Fruit fly (Drosophila melanogaster) whole organism, embryonic: ENCODE measurements around the gene GstT4.

ENCODE experiments used
- Antp ChIP-seq: fragments of 200-800 bp; sonication (Bioruptor generic); optimal IDR thresholded peaks from 3 replicates; lab custom pipeline; 2016; ENCODE audit warnings: missing biosample characterization, missing genetic modification characterization
- Atf6 ChIP-seq: fragments of 200-800 bp; sonication (Bioruptor generic); IDR thresholded peaks from 2 replicates; pipeline ENCODE4 v1.3.6; 2022; ENCODE audit warnings: missing biosample characterization, missing genetic modification characterization
- BtbVII ChIP-seq: fragments of 200-800 bp; sonication (Bioruptor generic); optimal IDR thresholded peaks from 3 replicates; lab custom pipeline; 2017; ENCODE audit warnings: missing biosample characterization, mild to moderate bottlenecking, missing genetic modification characterization
- CG10147 ChIP-seq: fragments of 200-800 bp; sonication (Bioruptor generic); optimal IDR thresholded peaks from 2 replicates; lab custom pipeline; 2019; ENCODE audit warnings: missing biosample characterization, mild to moderate bottlenecking, missing genetic modification characterization, moderate library complexity
- CG10959 ChIP-seq: fragments of 200-800 bp; sonication (Bioruptor generic); IDR thresholded peaks from 2 replicates; pipeline ENCODE4 v1.3.6; 2022; ENCODE audit warnings: missing biosample characterization, missing genetic modification characterization
- CG12299 ChIP-seq: fragments of 200-800 bp; sonication (Bioruptor generic); optimal IDR thresholded peaks from 2 replicates; lab custom pipeline; 2018; ENCODE audit warnings: missing biosample characterization, mild to moderate bottlenecking, missing genetic modification characterization
- CG13296 ChIP-seq: fragments of 200-800 bp; sonication (Bioruptor generic); optimal IDR thresholded peaks from 3 replicates; lab custom pipeline; 2018; ENCODE audit warnings: missing biosample characterization, mild to moderate bottlenecking, missing genetic modification characterization
- CG14965 ChIP-seq: fragments of 200-800 bp; sonication (Bioruptor generic); optimal IDR thresholded peaks from 2 replicates; lab custom pipeline; 2016; ENCODE audit warnings: missing biosample characterization, missing genetic modification characterization, borderline replicate concordance
- CG15601 ChIP-seq: fragments of 200-800 bp; sonication (Bioruptor generic); optimal IDR thresholded peaks from 3 replicates; lab custom pipeline; 2019; ENCODE audit warnings: missing biosample characterization, mild to moderate bottlenecking, missing genetic modification characterization, moderate library complexity
- CG16813 ChIP-seq: fragments of 200-800 bp; sonication (Bioruptor generic); IDR thresholded peaks from 3 replicates; pipeline ENCODE4 v1.3.6; 2022; ENCODE audit warnings: missing biosample characterization, missing genetic modification characterization; ENCODE audit not compliant: partially characterized antibody
- CG17385 ChIP-seq: fragments of 200-800 bp; sonication (Bioruptor generic); optimal IDR thresholded peaks from 3 replicates; lab custom pipeline; 2018; ENCODE audit warnings: missing biosample characterization, mild to moderate bottlenecking, missing genetic modification characterization
- CG17612 ChIP-seq: fragments of 200-800 bp; sonication (Bioruptor generic); IDR thresholded peaks from 2 replicates; pipeline ENCODE4 v1.3.6; 2022; ENCODE audit warnings: missing biosample characterization, missing genetic modification characterization
- CG1792 ChIP-seq: fragments of 200-800 bp; sonication (Bioruptor generic); optimal IDR thresholded peaks from 2 replicates; lab custom pipeline; 2016; ENCODE audit warnings: missing biosample characterization, missing genetic modification characterization
- CG18011 ChIP-seq: fragments of 200-800 bp; sonication (Bioruptor generic); optimal IDR thresholded peaks from 2 replicates; lab custom pipeline; 2017; ENCODE audit warnings: missing biosample characterization, missing genetic modification characterization, mild to moderate bottlenecking, moderate library complexity, missing genotype
- CG2116 ChIP-seq: fragments of 200-800 bp; sonication (Bioruptor generic); optimal IDR thresholded peaks from 3 replicates; lab custom pipeline; 2018; ENCODE audit warnings: missing biosample characterization, mild to moderate bottlenecking, missing genetic modification characterization
- CG2712 ChIP-seq: fragments of 200-800 bp; optimal IDR thresholded peaks from 3 replicates; lab custom pipeline; 2019; ENCODE audit warnings: missing biosample characterization, mild to moderate bottlenecking, missing genetic modification characterization, moderate library complexity
- CG30403 ChIP-seq: fragments of 200-800 bp; sonication (Bioruptor generic); optimal IDR thresholded peaks from 3 replicates; lab custom pipeline; 2016; ENCODE audit warnings: missing biosample characterization, missing genetic modification characterization
- CG32532 ChIP-seq: fragments of 200-800 bp; sonication (Bioruptor generic); IDR thresholded peaks from 2 replicates; pipeline ENCODE4 v1.3.6; 2022; ENCODE audit warnings: missing biosample characterization, missing genetic modification characterization
- CG34376 ChIP-seq: fragments of 200-800 bp; sonication (Bioruptor generic); optimal IDR thresholded peaks from 2 replicates; lab custom pipeline; 2018; ENCODE audit warnings: missing biosample characterization, mild to moderate bottlenecking, missing genetic modification characterization
- CG3995 ChIP-seq: fragments of 200-800 bp; sonication (Bioruptor generic); optimal IDR thresholded peaks from 3 replicates; lab custom pipeline; 2016; ENCODE audit warnings: missing biosample characterization, missing genetic modification characterization
- CG5953 ChIP-seq: fragments of 200-800 bp; sonication (Bioruptor generic); IDR thresholded peaks from 2 replicates; pipeline ENCODE4 v1.3.6; 2022; ENCODE audit warnings: missing biosample characterization, missing genetic modification characterization
- CG7271 ChIP-seq: fragments of 200-800 bp; sonication (Bioruptor generic); optimal IDR thresholded peaks from 2 replicates; lab custom pipeline; 2018; ENCODE audit warnings: missing biosample characterization, mild to moderate bottlenecking, missing genetic modification characterization, moderate library complexity
- CG9609 ChIP-seq: fragments of 200-800 bp; sonication (Bioruptor generic); optimal IDR thresholded peaks from 3 replicates; lab custom pipeline; 2016; ENCODE audit warnings: missing biosample characterization, missing genetic modification characterization
- CoRest ChIP-seq: fragments of 200-800 bp; sonication (Bioruptor generic); optimal IDR thresholded peaks from 3 replicates; lab custom pipeline; 2018; ENCODE audit warnings: missing biosample characterization, mild to moderate bottlenecking, missing genetic modification characterization, moderate library complexity
- Dad ChIP-seq: fragments of 200-800 bp; sonication (Bioruptor generic); optimal IDR thresholded peaks from 3 replicates; lab custom pipeline; 2016; ENCODE audit warnings: missing biosample characterization, missing genetic modification characterization
- E2f2 ChIP-seq: fragments of 200-800 bp; sonication (Bioruptor generic); IDR thresholded peaks from 2 replicates; pipeline ENCODE4 v1.3.6; 2022; ENCODE audit warnings: missing biosample characterization, missing genetic modification characterization
- Fer2 ChIP-seq: fragments of 200-800 bp; sonication (Bioruptor generic); optimal IDR thresholded peaks from 2 replicates; lab custom pipeline; 2018; ENCODE audit warnings: missing biosample characterization, mild to moderate bottlenecking, missing genetic modification characterization, moderate library complexity
- HmgZ ChIP-seq: fragments of 200-800 bp; sonication (Bioruptor generic); optimal IDR thresholded peaks from 2 replicates; lab custom pipeline; 2018; ENCODE audit warnings: missing biosample characterization, mild to moderate bottlenecking, missing genetic modification characterization
- Jarid2 ChIP-seq: fragments of 200-800 bp; sonication (Bioruptor generic); optimal IDR thresholded peaks from 3 replicates; lab custom pipeline; 2017; ENCODE audit warnings: mild to moderate bottlenecking, missing biosample characterization, missing genetic modification reagents, missing genetic modification characterization
- Med ChIP-seq: fragments of 200-800 bp; sonication (Bioruptor generic); peaks from one replicate; lab custom pipeline; 2016; ENCODE audit warnings: missing biosample characterization, missing genetic modification characterization, mild to moderate bottlenecking, inconsistent platforms, moderate library complexity
- Myb ChIP-seq: fragments of 200-800 bp; sonication (Bioruptor generic); optimal IDR thresholded peaks from 2 replicates; lab custom pipeline; 2016; ENCODE audit warnings: missing biosample characterization, missing genetic modification characterization
- Six4 ChIP-seq: fragments of 200-800 bp; sonication (Bioruptor generic); optimal IDR thresholded peaks from 2 replicates; lab custom pipeline; 2016; ENCODE audit warnings: missing biosample characterization, missing genetic modification characterization
- Sry-δ ChIP-seq: fragments of 200-800 bp; sonication (Bioruptor generic); optimal IDR thresholded peaks from 2 replicates; lab custom pipeline; 2016; ENCODE audit warnings: missing biosample characterization, missing genetic modification characterization
- Trl ChIP-seq, 3 experiments: fragments of >200 bp in 2 of 3; fragments of 200-800 bp in 1 of 3; sonication (Bioruptor generic) in 1 of 3; optimal IDR thresholded peaks; 2 replicates in 1 of 3; 3 replicates in 2 of 3; lab custom pipeline; 2016 to 2017; ENCODE audit warnings: missing biosample characterization in 1 of 3, missing genetic modification characterization in 1 of 3
- aop ChIP-seq: fragments of 200-800 bp; sonication (Bioruptor generic); IDR thresholded peaks from 2 replicates; pipeline ENCODE4 v1.3.6; 2022; ENCODE audit warnings: missing biosample characterization, missing genetic modification characterization
- cg ChIP-seq: fragments of 200-800 bp; sonication (Bioruptor generic); optimal IDR thresholded peaks from 3 replicates; lab custom pipeline; 2019; ENCODE audit warnings: missing biosample characterization, mild to moderate bottlenecking, missing genetic modification characterization, moderate library complexity
- chinmo ChIP-seq: fragments of 200-800 bp; sonication (Bioruptor generic); IDR thresholded peaks from 4 replicates; pipeline ENCODE4 v1.3.6; 2022; ENCODE audit warnings: missing biosample characterization, missing genetic modification characterization; ENCODE audit not compliant: partially characterized antibody
- corto ChIP-seq: fragments of 200-800 bp; sonication (Bioruptor generic); optimal IDR thresholded peaks from 2 replicates; lab custom pipeline; 2016; ENCODE audit warnings: missing biosample characterization, mild to moderate bottlenecking, missing genetic modification characterization, moderate library complexity
- gcm2 ChIP-seq: fragments of 200-800 bp; sonication (Bioruptor generic); optimal IDR thresholded peaks from 2 replicates; lab custom pipeline; 2016; ENCODE audit warnings: missing biosample characterization, missing genetic modification characterization
- inv ChIP-seq: fragments of 200-800 bp; sonication (Bioruptor generic); IDR thresholded peaks from 2 replicates; pipeline ENCODE4 v1.3.6; 2022; ENCODE audit warnings: missing biosample characterization, missing genetic modification characterization; ENCODE audit not compliant: partially characterized antibody
- nerfin-2 ChIP-seq: fragments of 200-800 bp; sonication (Bioruptor generic); IDR thresholded peaks from 2 replicates; pipeline ENCODE4 v1.3.6; 2022; ENCODE audit warnings: missing biosample characterization, missing genetic modification characterization; ENCODE audit not compliant: partially characterized antibody
- oc ChIP-seq: fragments of 200-800 bp; sonication (Bioruptor generic); optimal IDR thresholded peaks from 2 replicates; lab custom pipeline; 2018; ENCODE audit warnings: missing biosample characterization, mild to moderate bottlenecking, missing genetic modification characterization, moderate library complexity
- odd ChIP-seq: fragments of 200-800 bp; sonication (Bioruptor generic); optimal IDR thresholded peaks from 2 replicates; lab custom pipeline; 2017; ENCODE audit warnings: missing biosample characterization, mild to moderate bottlenecking, missing genetic modification characterization
- peb ChIP-seq: fragments of 200-800 bp; sonication (Bioruptor generic); IDR thresholded peaks from 2 replicates; pipeline ENCODE4 v1.3.6; 2022; ENCODE audit warnings: missing biosample characterization, missing genetic modification characterization
- row ChIP-seq: fragments of 200-800 bp; sonication (Bioruptor generic); IDR thresholded peaks from 3 replicates; pipeline ENCODE4 v1.3.6; 2022; ENCODE audit warnings: missing biosample characterization, missing genetic modification characterization
- sens-2 ChIP-seq: fragments of 200-800 bp; sonication (Bioruptor generic); IDR thresholded peaks from 2 replicates; pipeline ENCODE4 v1.3.6; 2022; ENCODE audit warnings: missing biosample characterization, missing genetic modification characterization
- sqz ChIP-seq: fragments of 200-800 bp; sonication (Bioruptor generic); optimal IDR thresholded peaks from 3 replicates; lab custom pipeline; 2018; ENCODE audit warnings: missing biosample characterization, mild to moderate bottlenecking, missing genetic modification characterization
- sug ChIP-seq: fragments of 200-800 bp; optimal IDR thresholded peaks from 2 replicates; lab custom pipeline; 2019; ENCODE audit warnings: missing biosample characterization, mild to moderate bottlenecking, missing genetic modification characterization, moderate library complexity

The GstT4 gene

DNA sequence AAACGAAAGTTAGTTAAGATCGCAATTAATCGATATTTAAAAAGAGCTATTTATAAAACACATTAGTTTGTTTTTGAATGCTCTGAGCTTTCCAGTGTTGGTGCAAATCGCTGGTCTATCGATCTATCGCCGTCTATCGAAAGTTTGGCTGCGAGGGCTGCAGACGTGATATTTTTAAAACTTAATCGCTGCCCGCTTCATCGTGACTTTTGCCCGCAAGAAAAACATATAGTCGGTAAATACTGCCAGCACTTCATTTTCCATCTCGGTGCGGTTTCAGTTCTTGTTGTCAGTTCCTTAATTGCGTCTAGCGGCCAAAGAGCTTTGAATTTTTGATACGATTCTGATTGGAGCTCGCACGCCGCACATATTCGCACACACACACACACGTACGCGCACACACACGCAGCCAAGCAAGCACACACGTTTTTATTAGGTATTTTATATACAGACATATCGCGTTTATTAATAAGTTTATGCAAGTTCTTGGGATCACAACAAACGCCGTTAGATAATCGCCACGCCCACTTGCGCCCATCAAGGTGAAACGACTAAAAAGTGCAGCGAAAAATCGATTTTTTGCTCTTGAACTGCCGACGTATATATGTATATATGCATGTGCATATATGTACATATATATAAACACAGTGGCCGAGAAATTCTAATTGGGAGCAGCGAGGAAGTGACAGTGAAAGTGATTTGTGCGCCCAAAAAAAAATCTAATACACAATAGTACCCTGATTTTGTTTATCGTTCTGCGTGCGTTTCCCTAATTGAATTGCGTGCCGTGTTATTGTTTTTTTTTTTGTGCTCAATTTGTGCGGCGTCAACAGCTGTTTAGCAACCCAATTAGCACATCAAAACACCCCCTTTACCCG is 33.5 kb upstream of the GstT4 start (continued):
- TF ChIP-seq BtbVII (GFP tag; lab: Kevin White, UChicago): no peak
- peak; percentile 36 for TF ChIP-seq CG9609 (GFP tag; lab: Kevin White, UChicago)
- TF ChIP-seq Six4: no peak
- TF ChIP-seq CG32532 (GFP tag; lab: Robert Waterston, UW): peak; percentile 27; the same call in 1 of the 2 replicates
- TF ChIP-seq Atf6 (GFP tag; lab: Robert Waterston, UW): 0 out of 2 replicates have a peak, but pooled peaks have one; percentile 48
- no peak for TF ChIP-seq gcm2 (GFP tag; lab: Kevin White, UChicago)
- TF ChIP-seq CG30403 (GFP tag; lab: Kevin White, UChicago): peak; percentile 6
- TF ChIP-seq CG1792 (GFP tag; lab: Kevin White, UChicago): no peak
- TF ChIP-seq HmgZ (tag; lab: Kevin White, UChicago): peak; percentile 59
- TF ChIP-seq CG13296: no peak
- no peak for TF ChIP-seq CG17612 (GFP tag; lab: Robert Waterston, UW)
- peak; percentile 80 for TF ChIP-seq cg (GFP tag; lab: Kevin White, UChicago)
- TF ChIP-seq CoRest (tag; lab: Kevin White, UChicago): peak; percentile 21
- no peak for TF ChIP-seq Jarid2 (GFP tag; lab: Kevin White, UChicago)
- TF ChIP-seq CG16813 (GFP tag; lab: Robert Waterston, UW): peak; percentile 53
- TF ChIP-seq sens-2: no peak
- TF ChIP-seq corto (GFP tag; lab: Kevin White, UChicago): no peak
- no peak for TF ChIP-seq Trl (optimal IDR thresholded peaks at IDR 0.05; lab: Kevin White, UChicago)
- TF ChIP-seq Trl (GFP tag; optimal IDR thresholded peaks at IDR 0.05; lab: Kevin White, UChicago): no peak
- no peak for TF ChIP-seq odd (GFP tag; lab: Kevin White, UChicago)
- TF ChIP-seq Myb: peak; percentile 53
- TF ChIP-seq peb (GFP tag; lab: Robert Waterston, UW): no peak
- peak; percentile 23 for TF ChIP-seq Dad (GFP tag; lab: Kevin White, UChicago)
- peak; percentile 56 for TF ChIP-seq sqz (GFP tag; lab: Kevin White, UChicago)
- peak; percentile 62 for TF ChIP-seq nerfin-2
- peak; percentile 4 for TF ChIP-seq CG2712
- TF ChIP-seq CG17385 (GFP tag; lab: Kevin White, UChicago): no peak
- no peak for TF ChIP-seq CG12299 (tag; lab: Kevin White, UChicago)
- TF ChIP-seq CG14965 (GFP tag; lab: Kevin White, UChicago): no peak
- peak; percentile 70 for TF ChIP-seq Sry-δ
- no peak for TF ChIP-seq CG18011 (GFP tag; lab: Kevin White, UChicago)
- no peak for TF ChIP-seq CG15601 (tag; lab: Kevin White, UChicago)
- TF ChIP-seq Antp (GFP tag; lab: Kevin White, UChicago): peak; percentile 8
- peak; percentile 96 for TF ChIP-seq CG3995 (GFP tag; lab: Kevin White, UChicago)
- peak; percentile 90 for TF ChIP-seq Med (GFP tag; lab: Kevin White, UChicago)
- TF ChIP-seq aop (GFP tag; lab: Robert Waterston, UW): no peak
- peak; percentile 57 for TF ChIP-seq row (GFP tag; lab: Robert Waterston, UW)
- no peak for TF ChIP-seq CG7271
- TF ChIP-seq inv: peak; percentile 51
- no peak for TF ChIP-seq CG10959 (GFP tag; lab: Robert Waterston, UW)
- TF ChIP-seq CG5953: no peak
- peak; percentile 61 for TF ChIP-seq CG2116 (GFP tag; lab: Kevin White, UChicago)
- TF ChIP-seq sug (tag; lab: Kevin White, UChicago): no peak
- TF ChIP-seq chinmo (GFP tag; lab: Robert Waterston, UW): 0 out of 4 replicates have a peak, but pooled peaks have one; percentile 50
- no peak for TF ChIP-seq oc
- peak; percentile 2 for TF ChIP-seq CG34376 (GFP tag; lab: Kevin White, UChicago)
- peak; percentile 86 for TF ChIP-seq E2f2 (GFP tag; lab: Robert Waterston, UW)
- no peak for TF ChIP-seq CG10147
- no peak for TF ChIP-seq Fer2 (tag; lab: Kevin White, UChicago)
